Fruit fly (Drosophila melanogaster): ENCODE measurements around the gene CG1146.

Gene CG1146

dm6 chr3L:2475564-2476260, 12.9 kb upstream of the CG1146 start, which contains the start of gene CG16762 (continued):
- no peak for TF ChIP-seq jigr1 (GFP tag; IDR thresholded peaks at IDR 0.05)
- TF ChIP-seq CG1603 (tag; optimal IDR thresholded peaks at IDR 0.05): peak; percentile 60
- no peak for TF ChIP-seq sens-2 (GFP tag; IDR thresholded peaks at IDR 0.05)
- TF ChIP-seq inv (GFP tag; IDR thresholded peaks at IDR 0.05; ENCODE audit: partially characterized antibody): no peak
- TF ChIP-seq CG3163 (GFP tag; optimal IDR thresholded peaks at IDR 0.05): no peak
- TF ChIP-seq HLH3B (GFP tag; IDR thresholded peaks at IDR 0.05): peak; percentile 47; the same call in 1 of the 2 replicates
- peak; percentile 47 for TF ChIP-seq Lhr (GFP tag; optimal IDR thresholded peaks at IDR 0.05)
- no peak for TF ChIP-seq CG7372 (GFP tag; IDR thresholded peaks at IDR 0.05)
- TF ChIP-seq trem (tag; optimal IDR thresholded peaks at IDR 0.05): peak; percentile 23
- peak; percentile 43 for TF ChIP-seq CG7839 (tag; optimal IDR thresholded peaks at IDR 0.05)
- TF ChIP-seq insv (GFP tag; optimal IDR thresholded peaks at IDR 0.05): no peak
- no peak for TF ChIP-seq run (tag; optimal IDR thresholded peaks at IDR 0.05)
- TF ChIP-seq vnd (GFP tag; IDR thresholded peaks at IDR 0.05; ENCODE audit: partially characterized antibody): no peak
- TF ChIP-seq CG5953 (GFP tag; IDR thresholded peaks at IDR 0.05): 0 out of 2 replicates have a peak, but pooled peaks have one; percentile 15
- TF ChIP-seq CG31388 (GFP tag; optimal IDR thresholded peaks at IDR 0.05): no peak
- no peak for TF ChIP-seq hth (optimal IDR thresholded peaks at IDR 0.05)
- peak; percentile 58 for TF ChIP-seq CG1647 (GFP tag; optimal IDR thresholded peaks at IDR 0.05)
- no peak for TF ChIP-seq CG17829 (tag; optimal IDR thresholded peaks at IDR 0.05)
- TF ChIP-seq Ada2b (GFP tag; IDR thresholded peaks at IDR 0.05): no peak
- no peak for TF ChIP-seq usp (GFP tag; optimal IDR thresholded peaks at IDR 0.05)
- TF ChIP-seq Atf3 (GFP tag; optimal IDR thresholded peaks at IDR 0.05): peak; percentile 10
- peak; percentile 81 for TF ChIP-seq CG18599 (GFP tag; optimal IDR thresholded peaks at IDR 0.05)
- peak; percentile 64 for TF ChIP-seq CG8359 (GFP tag; optimal IDR thresholded peaks at IDR 0.05; ENCODE audit: borderline replicate concordance)
- no peak for TF ChIP-seq HmgD (GFP tag; optimal IDR thresholded peaks at IDR 0.05)
- TF ChIP-seq CG12299 (tag; optimal IDR thresholded peaks at IDR 0.05): peak; percentile 63
- TF ChIP-seq yki (optimal IDR thresholded peaks at IDR 0.05): no peak
- TF ChIP-seq Sry-δ (GFP tag; optimal IDR thresholded peaks at IDR 0.05): peak; percentile 7
- TF ChIP-seq CG14667 (GFP tag; IDR thresholded peaks at IDR 0.05): no peak
- no peak for TF ChIP-seq tgo (GFP tag; IDR thresholded peaks at IDR 0.05)
- peak; percentile 88 for TF ChIP-seq fd64A (GFP tag; optimal IDR thresholded peaks at IDR 0.05)
- no peak for TF ChIP-seq BEAF-32 (GFP tag; optimal IDR thresholded peaks at IDR 0.05)
- TF ChIP-seq CG8944 (GFP tag; optimal IDR thresholded peaks at IDR 0.05): peak; percentile 33
- TF ChIP-seq CG13296 (GFP tag; optimal IDR thresholded peaks at IDR 0.05): peak; percentile 54
- no peak for TF ChIP-seq Dll (GFP tag; IDR thresholded peaks at IDR 0.05; ENCODE audit: partially characterized antibody)
- no peak for TF ChIP-seq CG13775 (GFP tag; optimal IDR thresholded peaks at IDR 0.05)
- TF ChIP-seq TFAM (GFP tag; optimal IDR thresholded peaks at IDR 0.05): peak; percentile 19
- TF ChIP-seq Trl (optimal IDR thresholded peaks at IDR 0.05): no peak
- peak; percentile 56 for TF ChIP-seq Trl (GFP tag; optimal IDR thresholded peaks at IDR 0.05)
- TF ChIP-seq CG32532 (GFP tag; IDR thresholded peaks at IDR 0.05): no peak
- TF ChIP-seq Gug (GFP tag; IDR thresholded peaks at IDR 0.05): no peak
- TF ChIP-seq Myb (GFP tag; optimal IDR thresholded peaks at IDR 0.05): no peak
- peak; percentile 23 for TF ChIP-seq grau (tag; optimal IDR thresholded peaks at IDR 0.05)
- TF ChIP-seq CG31224 (GFP tag; IDR thresholded peaks at IDR 0.05): no peak
- no peak for TF ChIP-seq CG32767 (GFP tag; IDR thresholded peaks at IDR 0.05)
- no peak for TF ChIP-seq da (GFP tag; optimal IDR thresholded peaks at IDR 0.05)
- TF ChIP-seq pan (optimal IDR thresholded peaks at IDR 0.05): no peak
- peak in 1 of 2 experiments; percentile 41 for TF ChIP-seq pan (GFP tag; optimal IDR thresholded peaks at IDR 0.05 in 1 of 2, IDR thresholded peaks at IDR 0.05 in 1 of 2)
- TF ChIP-seq CG9876 (GFP tag; optimal IDR thresholded peaks at IDR 0.05): no peak
- TF ChIP-seq sna (GFP tag; IDR thresholded peaks at IDR 0.05; ENCODE audit: partially characterized antibody): no peak
- TF ChIP-seq Dek (tag; optimal IDR thresholded peaks at IDR 0.05): peak; percentile 4
- TF ChIP-seq cad (GFP tag; optimal IDR thresholded peaks at IDR 0.05): no peak
- peak; percentile 11 for TF ChIP-seq CG15269 (tag; optimal IDR thresholded peaks at IDR 0.05)
